Fruit fly (Drosophila melanogaster): ENCODE data around the gene PolE1.

Gene PolE1

dm6 chr3R:23333334-23334035 is 14.4 kb upstream of the PolE1 start (continued):
- TF ChIP-seq CG6175 (GFP tag; IDR thresholded peaks at IDR 0.05) (no peak), tio (GFP tag; optimal IDR thresholded peaks at IDR 0.05) (peak; percentile 34), CG8359 (GFP tag; optimal IDR thresholded peaks at IDR 0.05; ENCODE audit: borderline replicate concordance) (peak; percentile 42), CG2116 (GFP tag; optimal IDR thresholded peaks at IDR 0.05) (no peak), Hr78 (GFP tag; optimal IDR thresholded peaks at IDR 0.05) (peak in 1 of 2 experiments; percentile 11), gsb-n (tag; optimal IDR thresholded peaks at IDR 0.05) (peak; percentile 57), sob (GFP tag; IDR thresholded peaks at IDR 0.05) (no peak), CG8089 (GFP tag; optimal IDR thresholded peaks at IDR 0.05) (peak; percentile 17), MESR4 (GFP tag; optimal IDR thresholded peaks at IDR 0.05) (no peak), CG10543 (GFP tag; optimal IDR thresholded peaks at IDR 0.05) (no peak), zfh2 (GFP tag; optimal IDR thresholded peaks at IDR 0.05) (no peak), CG7271 (tag; optimal IDR thresholded peaks at IDR 0.05) (no peak), dmrt11E (tag; optimal IDR thresholded peaks at IDR 0.05) (peak; percentile 67), kah (GFP tag; optimal IDR thresholded peaks at IDR 0.05) (no peak), sna (GFP tag; IDR thresholded peaks at IDR 0.05; ENCODE audit: partially characterized antibody) (no peak), hb (GFP tag; IDR thresholded peaks at IDR 0.05; ENCODE audit: partially characterized antibody) (no peak), sd (tag; optimal IDR thresholded peaks at IDR 0.05) (no peak), jumu (GFP tag; optimal IDR thresholded peaks at IDR 0.05) (peak; percentile 32), cg (GFP tag; optimal IDR thresholded peaks at IDR 0.05) (peak; percentile 43), phol (tag; optimal IDR thresholded peaks at IDR 0.05) (peak; percentile 72), gsb (GFP tag; IDR thresholded peaks at IDR 0.05) (no peak), ap (GFP tag; IDR thresholded peaks at IDR 0.05) (no peak), CG11504 (tag; optimal IDR thresholded peaks at IDR 0.05) (peak; percentile 62), Kr (GFP tag; optimal IDR thresholded peaks at IDR 0.05) (no peak), CG4424 (GFP tag; optimal IDR thresholded peaks at IDR 0.05) (peak; percentile 41), slbo (GFP tag; IDR thresholded peaks at IDR 0.05) (no peak), CTCF (GFP tag; optimal IDR thresholded peaks at IDR 0.05) (no peak), grn (GFP tag; optimal IDR thresholded peaks at IDR 0.05) (no peak), CG7357 (GFP tag; IDR thresholded peaks at IDR 0.05) (no peak), corto (GFP tag; optimal IDR thresholded peaks at IDR 0.05) (no peak), Rx (GFP tag; IDR thresholded peaks at IDR 0.05) (no peak), sisA (GFP tag; IDR thresholded peaks at IDR 0.05) (peak; percentile 41; the same call in 1 of the 2 replicates), CG3407 (GFP tag; optimal IDR thresholded peaks at IDR 0.05) (peak; percentile 51), hbn (GFP tag; IDR thresholded peaks at IDR 0.05; ENCODE audit: partially characterized antibody) (no peak), CG17912 (GFP tag; optimal IDR thresholded peaks at IDR 0.05) (no peak), esg (GFP tag; conservative IDR thresholded peaks at IDR 0.05) (peak; percentile 27), ATbp (GFP tag; optimal IDR thresholded peaks at IDR 0.05) (peak; percentile 61), CG12659 (GFP tag; optimal IDR thresholded peaks at IDR 0.05) (peak; percentile 16), odd (GFP tag; optimal IDR thresholded peaks at IDR 0.05) (no peak), CG12744 (GFP tag; optimal IDR thresholded peaks at IDR 0.05) (no peak), H15 (GFP tag; IDR thresholded peaks at IDR 0.05) (no peak), mld (GFP tag; IDR thresholded peaks at IDR 0.05; ENCODE audit: partially characterized antibody) (no peak), Sox100B (GFP tag; optimal IDR thresholded peaks at IDR 0.05) (peak; percentile 63), Mad (GFP tag; optimal IDR thresholded peaks at IDR 0.05) (peak; percentile 4), vfl (GFP tag; optimal IDR thresholded peaks at IDR 0.05) (no peak), ind (GFP tag; optimal IDR thresholded peaks at IDR 0.05) (peak; percentile 36), dimm (GFP tag; IDR thresholded peaks at IDR 0.05) (no peak), CG15479 (GFP tag; optimal IDR thresholded peaks at IDR 0.05) (no peak), TFAM (GFP tag; optimal IDR thresholded peaks at IDR 0.05) (no peak), MTF-1 (GFP tag; optimal IDR thresholded peaks at IDR 0.05; ENCODE audit: borderline replicate concordance) (no peak)
